Fruit fly (Drosophila melanogaster) whole organism, embryonic: ENCODE results near the gene CG13315.

ENCODE experiments used
- B-H2 ChIP-seq: fragments of 200-800 bp; sonication (Bioruptor generic); optimal IDR thresholded peaks from 2 replicates; lab custom pipeline; 2018; ENCODE audit warnings: missing biosample characterization, mild to moderate bottlenecking, missing genetic modification characterization
- CG10366 ChIP-seq: fragments of 200-800 bp; sonication (Bioruptor generic); IDR thresholded peaks from 2 replicates; pipeline ENCODE4 v1.3.6; 2022; ENCODE audit warnings: missing biosample characterization, missing genetic modification characterization
- CG11560 ChIP-seq: fragments of 200-800 bp; sonication (Bioruptor generic); IDR thresholded peaks from 3 replicates; pipeline ENCODE4 v1.3.6; 2022; ENCODE audit warnings: missing biosample characterization, missing genetic modification characterization
- CG15011 ChIP-seq: fragments of 200-800 bp; sonication (Bioruptor generic); optimal IDR thresholded peaks from 3 replicates; lab custom pipeline; 2018; ENCODE audit warnings: missing biosample characterization, mild to moderate bottlenecking, missing genetic modification characterization
- CG15514 ChIP-seq: fragments of 200-800 bp; sonication (Bioruptor generic); optimal IDR thresholded peaks from 3 replicates; lab custom pipeline; 2017; ENCODE audit warnings: missing biosample characterization, missing genetic modification characterization, mild to moderate bottlenecking, moderate library complexity, missing genetic modification reagents
- CG18262 ChIP-seq: fragments of 200-800 bp; optimal IDR thresholded peaks from 3 replicates; lab custom pipeline; 2019; ENCODE audit warnings: missing biosample characterization, mild to moderate bottlenecking, missing genetic modification characterization, moderate library complexity
- CG18764 ChIP-seq: fragments of 200-800 bp; sonication (Bioruptor generic); optimal IDR thresholded peaks from 3 replicates; lab custom pipeline; 2016; ENCODE audit warnings: missing biosample characterization, missing genetic modification characterization
- CG2120 ChIP-seq: fragments of 200-800 bp; sonication (Bioruptor generic); optimal IDR thresholded peaks from 3 replicates; lab custom pipeline; 2016; ENCODE audit warnings: missing biosample characterization, missing genetic modification characterization
- CG2202 ChIP-seq: fragments of 200-800 bp; sonication (Bioruptor generic); optimal IDR thresholded peaks from 2 replicates; lab custom pipeline; 2018; ENCODE audit warnings: missing biosample characterization, mild to moderate bottlenecking, missing genetic modification characterization
- CG2712 ChIP-seq: fragments of 200-800 bp; optimal IDR thresholded peaks from 3 replicates; lab custom pipeline; 2019; ENCODE audit warnings: missing biosample characterization, mild to moderate bottlenecking, missing genetic modification characterization, moderate library complexity
- CG30403 ChIP-seq: fragments of 200-800 bp; sonication (Bioruptor generic); optimal IDR thresholded peaks from 3 replicates; lab custom pipeline; 2016; ENCODE audit warnings: missing biosample characterization, missing genetic modification characterization
- CG34224 ChIP-seq: fragments of 200-800 bp; sonication (Bioruptor generic); IDR thresholded peaks from 3 replicates; pipeline ENCODE4 v1.3.6; 2022; ENCODE audit warnings: missing biosample characterization, missing genetic modification characterization; ENCODE audit not compliant: partially characterized antibody
- CG4820 ChIP-seq: fragments of 200-800 bp; sonication (Bioruptor generic); optimal IDR thresholded peaks from 3 replicates; lab custom pipeline; 2016; ENCODE audit warnings: missing biosample characterization, missing genetic modification characterization
- CG5245 ChIP-seq: fragments of 200-800 bp; sonication (Bioruptor generic); optimal IDR thresholded peaks from 3 replicates; lab custom pipeline; 2016; ENCODE audit warnings: missing biosample characterization, missing genetic modification characterization
- CG6175 ChIP-seq: fragments of 200-800 bp; sonication (Bioruptor generic); IDR thresholded peaks from 3 replicates; pipeline ENCODE4 v1.3.6; 2022; ENCODE audit warnings: missing biosample characterization, missing genetic modification characterization
- CkIIα-i1 ChIP-seq: fragments of 200-800 bp; sonication (Bioruptor generic); IDR thresholded peaks from 2 replicates; pipeline ENCODE4 v1.3.6; 2022; ENCODE audit warnings: missing biosample characterization, missing genetic modification characterization
- Dad ChIP-seq: fragments of 200-800 bp; sonication (Bioruptor generic); optimal IDR thresholded peaks from 3 replicates; lab custom pipeline; 2016; ENCODE audit warnings: missing biosample characterization, missing genetic modification characterization
- Dll ChIP-seq: fragments of 200-800 bp; sonication (Bioruptor generic); IDR thresholded peaks from 4 replicates; pipeline ENCODE4 v1.3.6; 2022; ENCODE audit warnings: missing biosample characterization, missing genetic modification characterization; ENCODE audit not compliant: partially characterized antibody
- Doc3 ChIP-seq: fragments of 200-800 bp; sonication (Bioruptor generic); IDR thresholded peaks from 3 replicates; pipeline ENCODE4 v1.3.6; 2022; ENCODE audit warnings: missing biosample characterization, missing genetic modification characterization; ENCODE audit not compliant: partially characterized antibody
- Drgx ChIP-seq: fragments of 200-800 bp; sonication (Bioruptor generic); IDR thresholded peaks from 2 replicates; pipeline ENCODE4 v1.3.6; 2022; ENCODE audit warnings: missing biosample characterization, missing genetic modification characterization
- Fer2 ChIP-seq: fragments of 200-800 bp; sonication (Bioruptor generic); optimal IDR thresholded peaks from 2 replicates; lab custom pipeline; 2018; ENCODE audit warnings: missing biosample characterization, mild to moderate bottlenecking, missing genetic modification characterization, moderate library complexity
- H2.0 ChIP-seq: fragments of 200-800 bp; sonication (Bioruptor generic); IDR thresholded peaks from 2 replicates; pipeline ENCODE4 v1.3.6; 2022; ENCODE audit warnings: missing biosample characterization, missing genetic modification characterization
- Hey ChIP-seq: fragments of 200-800 bp; sonication (Bioruptor generic); optimal IDR thresholded peaks from 3 replicates; lab custom pipeline; 2018; ENCODE audit warnings: missing biosample characterization, mild to moderate bottlenecking, missing genetic modification characterization
- Hr39 ChIP-seq: fragments of >200 bp; optimal IDR thresholded peaks from 2 replicates; lab custom pipeline; 2017
- Jarid2 ChIP-seq: fragments of 200-800 bp; sonication (Bioruptor generic); optimal IDR thresholded peaks from 3 replicates; lab custom pipeline; 2017; ENCODE audit warnings: mild to moderate bottlenecking, missing biosample characterization, missing genetic modification reagents, missing genetic modification characterization
- Lpt ChIP-seq: fragments of >200 bp; optimal IDR thresholded peaks from 2 replicates; lab custom pipeline; 2018; ENCODE audit warnings: missing biosample characterization, missing genetic modification characterization
- Med ChIP-seq: fragments of 200-800 bp; sonication (Bioruptor generic); peaks from one replicate; lab custom pipeline; 2016; ENCODE audit warnings: missing biosample characterization, missing genetic modification characterization, mild to moderate bottlenecking, inconsistent platforms, moderate library complexity
- Opbp ChIP-seq: fragments of 200-800 bp; sonication (Bioruptor generic); IDR thresholded peaks from 3 replicates; pipeline ENCODE4 v1.3.6; 2022; ENCODE audit warnings: missing biosample characterization, missing genetic modification characterization; ENCODE audit not compliant: partially characterized antibody
- Pdp1 ChIP-seq, 2 experiments: fragments of 200-800 bp; sonication (Bioruptor generic); optimal IDR thresholded peaks; 3 replicates each; lab custom pipeline; 2016; ENCODE audit warnings: missing biosample characterization in 2 of 2, missing genetic modification characterization in 2 of 2, mild to moderate bottlenecking in 1 of 2, moderate library complexity in 1 of 2
- Spps ChIP-seq: fragments of 200-800 bp; sonication (Bioruptor generic); optimal IDR thresholded peaks from 2 replicates; lab custom pipeline; 2018; ENCODE audit warnings: missing biosample characterization, mild to moderate bottlenecking, missing genetic modification characterization
- Stat92E ChIP-seq, 3 experiments: fragments of >200 bp in 2 of 3; fragments of 200-800 bp in 1 of 3; sonication (Bioruptor generic) in 1 of 3; optimal IDR thresholded peaks; 2 replicates each; lab custom pipeline; 2017 to 2019; ENCODE audit warnings: missing biosample characterization in 3 of 3, missing genetic modification characterization in 3 of 3, mild to moderate bottlenecking in 1 of 3, moderate library complexity in 1 of 3
- ab ChIP-seq: fragments of 200-800 bp; sonication (Bioruptor generic); optimal IDR thresholded peaks from 2 replicates; lab custom pipeline; 2016; ENCODE audit warnings: missing biosample characterization, missing genetic modification characterization
- amos ChIP-seq: fragments of 200-800 bp; sonication (Bioruptor generic); IDR thresholded peaks from 2 replicates; pipeline ENCODE4 v1.3.6; 2022; ENCODE audit warnings: missing biosample characterization, missing genetic modification characterization; ENCODE audit not compliant: partially characterized antibody
- bowl ChIP-seq: fragments of 200-800 bp; sonication (Bioruptor generic); IDR thresholded peaks from 2 replicates; pipeline ENCODE4 v1.3.6; 2022; ENCODE audit warnings: missing biosample characterization, missing genetic modification characterization
- chinmo ChIP-seq: fragments of 200-800 bp; sonication (Bioruptor generic); IDR thresholded peaks from 4 replicates; pipeline ENCODE4 v1.3.6; 2022; ENCODE audit warnings: missing biosample characterization, missing genetic modification characterization; ENCODE audit not compliant: partially characterized antibody
- chm ChIP-seq: fragments of 200-800 bp; sonication (Bioruptor generic); IDR thresholded peaks from 2 replicates; pipeline ENCODE4 v1.3.6; 2022; ENCODE audit warnings: missing biosample characterization, missing genetic modification characterization
- corto ChIP-seq: fragments of 200-800 bp; sonication (Bioruptor generic); optimal IDR thresholded peaks from 2 replicates; lab custom pipeline; 2016; ENCODE audit warnings: missing biosample characterization, mild to moderate bottlenecking, missing genetic modification characterization, moderate library complexity
- exex ChIP-seq: fragments of 200-800 bp; sonication (Bioruptor generic); optimal IDR thresholded peaks from 4 replicates; lab custom pipeline; 2018; ENCODE audit warnings: missing biosample characterization, mild to moderate bottlenecking, missing genetic modification characterization, moderate library complexity
- eyg ChIP-seq: fragments of 200-800 bp; sonication (Bioruptor generic); optimal IDR thresholded peaks from 3 replicates; lab custom pipeline; 2016; ENCODE audit warnings: missing biosample characterization, missing genetic modification characterization
- fd102C ChIP-seq: fragments of 200-800 bp; sonication (Bioruptor generic); optimal IDR thresholded peaks from 2 replicates; lab custom pipeline; 2018; ENCODE audit warnings: missing biosample characterization, mild to moderate bottlenecking, missing genetic modification characterization, moderate library complexity
- fru ChIP-seq: fragments of >200 bp; optimal IDR thresholded peaks from 2 replicates; lab custom pipeline; 2017
- gro ChIP-seq: fragments of 200-800 bp; sonication (Bioruptor generic); optimal IDR thresholded peaks from 2 replicates; lab custom pipeline; 2016; ENCODE audit warnings: missing biosample characterization, missing genetic modification characterization
- knrl ChIP-seq: fragments of 200-800 bp; sonication (Bioruptor generic); IDR thresholded peaks from 3 replicates; pipeline ENCODE4 v1.3.6; 2022; ENCODE audit warnings: missing biosample characterization, missing genetic modification characterization; ENCODE audit not compliant: partially characterized antibody
- pho ChIP-seq: fragments of 200-800 bp; sonication (Bioruptor generic); optimal IDR thresholded peaks from 2 replicates; lab custom pipeline; 2016; ENCODE audit warnings: missing biosample characterization, missing genetic modification characterization
- pnt ChIP-seq: fragments of 200-800 bp; sonication (Bioruptor generic); optimal IDR thresholded peaks from 3 replicates; lab custom pipeline; 2016; ENCODE audit warnings: missing biosample characterization, missing genetic modification characterization
- salm ChIP-seq: fragments of 200-800 bp; sonication (Bioruptor generic); optimal IDR thresholded peaks from 2 replicates; lab custom pipeline; 2018; ENCODE audit warnings: missing biosample characterization, mild to moderate bottlenecking, missing genetic modification characterization
- sna ChIP-seq: fragments of 200-800 bp; sonication (Bioruptor generic); IDR thresholded peaks from 2 replicates; pipeline ENCODE4 v1.3.6; 2022; ENCODE audit warnings: missing biosample characterization, missing genetic modification characterization; ENCODE audit not compliant: partially characterized antibody
- sob ChIP-seq: fragments of 200-800 bp; sonication (Bioruptor generic); IDR thresholded peaks from 2 replicates; pipeline ENCODE4 v1.3.6; 2022; ENCODE audit warnings: missing biosample characterization, missing genetic modification characterization
- stwl ChIP-seq: fragments of 200-800 bp; sonication (Bioruptor generic); optimal IDR thresholded peaks from 3 replicates; lab custom pipeline; 2018; ENCODE audit warnings: missing biosample characterization, mild to moderate bottlenecking, missing genetic modification characterization, moderate library complexity
- sug ChIP-seq: fragments of 200-800 bp; optimal IDR thresholded peaks from 2 replicates; lab custom pipeline; 2019; ENCODE audit warnings: missing biosample characterization, mild to moderate bottlenecking, missing genetic modification characterization, moderate library complexity
- tgo ChIP-seq: fragments of 200-800 bp; sonication (Bioruptor generic); IDR thresholded peaks from 3 replicates; pipeline ENCODE4 v1.3.6; 2022; ENCODE audit warnings: missing biosample characterization, missing genetic modification characterization
- yki ChIP-seq: fragments of >200 bp; optimal IDR thresholded peaks from 3 replicates; lab custom pipeline; 2018

Gene CG13315

dm6 chr3L:9096648-9097047, at the start of gene CG13315:
TSS of gene CG13315 (plus strand) at chr3L:9096877.
- TF ChIP-seq CkIIα-i1 (no peak), CG30403 (GFP tag; lab: Kevin White, UChicago) (no peak), Dll (GFP tag; lab: Robert Waterston, UW) (no peak), chm (no peak), Stat92E (GFP tag; optimal IDR thresholded peaks at IDR 0.05; lab: Kevin White, UChicago) (no peak), sug (tag; lab: Kevin White, UChicago) (peak; percentile 70), chinmo (0 out of 4 replicates have a peak, but pooled peaks have one; percentile 44), H2.0 (GFP tag; lab: Robert Waterston, UW) (no peak), knrl (no peak), yki (no peak), stwl (tag; lab: Kevin White, UChicago) (no peak), tgo (GFP tag; lab: Robert Waterston, UW) (no peak), CG18764 (GFP tag; lab: Kevin White, UChicago) (no peak), CG2712 (tag; lab: Kevin White, UChicago) (no peak), bowl (no peak), Hey (tag; lab: Kevin White, UChicago) (peak; percentile 16), Hr39 (lab: Kevin White, UChicago) (no peak), corto (GFP tag; lab: Kevin White, UChicago) (no peak), amos (no peak; the same call in 1 of the 2 replicates), CG11560 (tag; lab: Robert Waterston, UW) (no peak), pnt (no peak), Jarid2 (GFP tag; lab: Kevin White, UChicago) (peak; percentile 35), sob (no peak), Pdp1 (GFP tag; optimal IDR thresholded peaks at IDR 0.05; lab: Kevin White, UChicago) (peak in 1 of 2 experiments; percentile 1), CG2202 (tag; lab: Kevin White, UChicago) (no peak), CG34224 (GFP tag; lab: Robert Waterston, UW) (no peak), ab (GFP tag; lab: Kevin White, UChicago) (no peak), CG15514 (GFP tag; lab: Kevin White, UChicago) (peak; percentile 0), Drgx (no peak), CG10366 (GFP tag; lab: Robert Waterston, UW) (no peak), B-H2 (GFP tag; lab: Kevin White, UChicago) (peak; percentile 22), fru (lab: Kevin White, UChicago) (no peak), Opbp (GFP tag; lab: Robert Waterston, UW) (no peak), Spps (tag; lab: Kevin White, UChicago) (no peak), CG18262 (tag; lab: Kevin White, UChicago) (no peak), eyg (no peak), sna (GFP tag; lab: Robert Waterston, UW) (no peak), exex (tag; lab: Kevin White, UChicago) (peak; percentile 54), Doc3 (GFP tag; lab: Robert Waterston, UW) (no peak), CG6175 (no peak), CG4820 (GFP tag; lab: Kevin White, UChicago) (no peak), salm (tag; lab: Kevin White, UChicago) (no peak), CG15011 (GFP tag; lab: Kevin White, UChicago) (no peak), CG2120 (no peak), pho (GFP tag; lab: Kevin White, UChicago) (no peak), Fer2 (tag; lab: Kevin White, UChicago) (no peak), Lpt (GFP tag; lab: Kevin White, UChicago) (no peak), Med (GFP tag; lab: Kevin White, UChicago) (peak; percentile 73), Dad (GFP tag; lab: Kevin White, UChicago) (no peak), CG5245 (GFP tag; lab: Kevin White, UChicago) (no peak), fd102C (no peak), gro (GFP tag; lab: Kevin White, UChicago) (no peak)
